Fruit fly (Drosophila melanogaster): ENCODE measurements around the gene CG13305.

The CG13305 gene

DNA sequence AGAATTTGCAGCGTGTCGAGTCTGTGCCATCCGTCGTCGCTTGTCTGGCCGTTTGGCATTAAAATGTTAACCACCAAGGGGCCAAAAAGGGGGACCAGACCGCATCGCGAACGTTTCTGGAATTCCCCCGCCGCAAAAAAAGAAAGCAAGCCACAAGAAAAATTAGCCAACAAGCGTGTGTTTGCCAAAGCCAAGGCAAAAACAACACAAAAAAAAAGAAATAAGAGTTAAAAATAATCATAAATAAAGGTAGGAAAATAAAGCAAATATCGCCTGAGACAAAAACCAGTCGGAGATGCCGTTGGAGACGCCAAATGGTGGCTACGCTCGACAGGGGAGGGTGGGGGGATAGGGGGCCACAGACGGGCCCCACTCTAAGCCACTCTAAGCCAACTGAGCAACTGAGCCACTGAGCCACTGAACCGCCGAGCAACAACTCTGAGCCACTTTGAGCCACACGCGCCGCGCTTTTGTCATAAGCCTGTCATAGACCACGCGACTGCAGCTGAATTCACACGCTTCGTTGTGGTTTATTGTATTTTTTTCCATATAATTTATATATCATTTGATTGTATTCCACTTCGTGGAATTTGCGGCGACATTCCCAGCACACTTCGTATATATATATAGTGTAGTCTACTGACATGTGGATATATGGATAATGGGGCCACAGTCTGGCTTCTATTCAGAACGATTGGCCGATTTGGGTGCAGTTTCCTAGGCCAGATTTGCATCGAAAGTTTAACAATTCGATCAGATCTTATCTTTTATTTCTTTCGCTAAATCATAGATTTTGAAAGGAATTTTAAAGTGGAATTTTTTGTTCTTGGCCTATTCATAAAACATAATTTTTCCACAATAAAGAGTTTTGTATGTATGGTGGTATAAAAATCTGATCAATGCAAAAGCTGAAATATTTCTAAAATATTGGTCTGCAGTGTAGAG lies 47.2 kb upstream of the CG13305 start (continued):
- TF ChIP-seq Ets21C (GFP tag; optimal IDR thresholded peaks at IDR 0.05), result no peak
- TF ChIP-seq Eip93F (GFP tag; optimal IDR thresholded peaks at IDR 0.05), result no peak
- TF ChIP-seq CG1621 (tag; optimal IDR thresholded peaks at IDR 0.05), result no peak
- no peak for TF ChIP-seq acj6 (GFP tag; optimal IDR thresholded peaks at IDR 0.05)
- no peak for TF ChIP-seq Gug (GFP tag; IDR thresholded peaks at IDR 0.05)
- no peak for TF ChIP-seq pdm3 (GFP tag; optimal IDR thresholded peaks at IDR 0.05)
- TF ChIP-seq spab (GFP tag; optimal IDR thresholded peaks at IDR 0.05), result no peak
- no peak for TF ChIP-seq Hr39 (GFP tag; optimal IDR thresholded peaks at IDR 0.05)
- TF ChIP-seq CG10631 (GFP tag; optimal IDR thresholded peaks at IDR 0.05), result no peak
- TF ChIP-seq Eip78C (GFP tag), result peak; percentile 50
- no peak for TF ChIP-seq CG10669 (GFP tag; optimal IDR thresholded peaks at IDR 0.05)
- no peak for TF ChIP-seq net (GFP tag; optimal IDR thresholded peaks at IDR 0.05)
- TF ChIP-seq esn (GFP tag; optimal IDR thresholded peaks at IDR 0.05), result no peak
- no peak for TF ChIP-seq CG11294 (GFP tag; IDR thresholded peaks at IDR 0.05)
- no peak for TF ChIP-seq Hr4 (GFP tag; optimal IDR thresholded peaks at IDR 0.05)
- TF ChIP-seq CG6792 (GFP tag; optimal IDR thresholded peaks at IDR 0.05), result no peak
- TF ChIP-seq CG16779 (tag; optimal IDR thresholded peaks at IDR 0.05), result no peak

dm6 chr3L:8691891-8692874 lies 45.6 kb upstream of the CG13305 start:
- peak; percentile 40 for TF ChIP-seq Smox (GFP tag; optimal IDR thresholded peaks at IDR 0.05)
- peak; percentile 81 for TF ChIP-seq CG32006 (GFP tag; optimal IDR thresholded peaks at IDR 0.05)
- peak; percentile 17 for TF ChIP-seq Eip75B (GFP tag; optimal IDR thresholded peaks at IDR 0.05)
- TF ChIP-seq CG4318 (GFP tag; optimal IDR thresholded peaks at IDR 0.05), result peak; percentile 68
- TF ChIP-seq Ets21C (GFP tag; optimal IDR thresholded peaks at IDR 0.05), result no peak
- TF ChIP-seq Met (GFP tag; optimal IDR thresholded peaks at IDR 0.05), result peak; percentile 47
- TF ChIP-seq CG15336 (GFP tag; IDR thresholded peaks at IDR 0.05), result 0 out of 2 replicates have a peak, but pooled peaks have one; percentile 29
- TF ChIP-seq CG8632 (GFP tag; optimal IDR thresholded peaks at IDR 0.05), result peak; percentile 61
- peak; percentile 56 for TF ChIP-seq CG6276 (GFP tag; optimal IDR thresholded peaks at IDR 0.05)
- peak; percentile 41 for TF ChIP-seq spab (GFP tag; optimal IDR thresholded peaks at IDR 0.05)
- peak; percentile 82 to 83 for TF ChIP-seq ss (GFP tag; optimal IDR thresholded peaks at IDR 0.05)
- no peak for TF ChIP-seq Sox102F (GFP tag; optimal IDR thresholded peaks at IDR 0.05)
- TF ChIP-seq CG6792 (GFP tag; optimal IDR thresholded peaks at IDR 0.05), result peak; percentile 57
- TF ChIP-seq CG10669 (GFP tag; optimal IDR thresholded peaks at IDR 0.05), result peak; percentile 3
- peak; percentile 11 for TF ChIP-seq dac (GFP tag; optimal IDR thresholded peaks at IDR 0.05)
- peak; percentile 61 for TF ChIP-seq CG10631 (GFP tag; optimal IDR thresholded peaks at IDR 0.05)
- peak; percentile 11 for TF ChIP-seq CG11902 (GFP tag; optimal IDR thresholded peaks at IDR 0.05)
- peak; percentile 41 for TF ChIP-seq OdsH (GFP tag; optimal IDR thresholded peaks at IDR 0.05)
- peak; percentile 8 for TF ChIP-seq Sox14 (GFP tag; optimal IDR thresholded peaks at IDR 0.05)
- TF ChIP-seq CG6854 (GFP tag; optimal IDR thresholded peaks at IDR 0.05), result peak; percentile 86
- peak; percentile 73 for TF ChIP-seq esn (GFP tag; optimal IDR thresholded peaks at IDR 0.05)
- peak; percentile 61 for TF ChIP-seq CG1621 (tag; optimal IDR thresholded peaks at IDR 0.05)
- peak; percentile 4 for TF ChIP-seq CG31627 (GFP tag; optimal IDR thresholded peaks at IDR 0.05)
- TF ChIP-seq Hr38 (GFP tag; optimal IDR thresholded peaks at IDR 0.05), result no peak
- 0 out of 3 replicates have a peak, but pooled peaks have one; percentile 41 for TF ChIP-seq CG8119 (GFP tag; IDR thresholded peaks at IDR 0.05)
- peak; percentile 15; the same call in 2 of the 3 replicates for TF ChIP-seq CG6163 (GFP tag; IDR thresholded peaks at IDR 0.05)
- TF ChIP-seq Gug (GFP tag; IDR thresholded peaks at IDR 0.05), result no peak
- peak; percentile 86 for TF ChIP-seq vri (GFP tag; optimal IDR thresholded peaks at IDR 0.05)
- no peak for TF ChIP-seq dsx (GFP tag; optimal IDR thresholded peaks at IDR 0.05; ENCODE audit: poor library complexity, severe bottlenecking)
- no peak for TF ChIP-seq CG8319 (GFP tag; optimal IDR thresholded peaks at IDR 0.05)
- TF ChIP-seq Lpt (GFP tag; optimal IDR thresholded peaks at IDR 0.05), result peak; percentile 6
- TF ChIP-seq achi (GFP tag; optimal IDR thresholded peaks at IDR 0.05), result peak; percentile 45
- peak; percentile 81 for TF ChIP-seq Eip78C (GFP tag)
- TF ChIP-seq CG3032 (tag; optimal IDR thresholded peaks at IDR 0.05), result peak; percentile 46
- peak; percentile 39 for TF ChIP-seq lz (GFP tag; optimal IDR thresholded peaks at IDR 0.05)
- TF ChIP-seq topi (GFP tag; optimal IDR thresholded peaks at IDR 0.05), result peak; percentile 12
- TF ChIP-seq cyc (GFP tag; optimal IDR thresholded peaks at IDR 0.05), result peak; percentile 4

All from whole organism, prepupa.